Worm (Caenorhabditis elegans): ENCODE results near the gene mrps-22.

Gene mrps-22

DNA sequence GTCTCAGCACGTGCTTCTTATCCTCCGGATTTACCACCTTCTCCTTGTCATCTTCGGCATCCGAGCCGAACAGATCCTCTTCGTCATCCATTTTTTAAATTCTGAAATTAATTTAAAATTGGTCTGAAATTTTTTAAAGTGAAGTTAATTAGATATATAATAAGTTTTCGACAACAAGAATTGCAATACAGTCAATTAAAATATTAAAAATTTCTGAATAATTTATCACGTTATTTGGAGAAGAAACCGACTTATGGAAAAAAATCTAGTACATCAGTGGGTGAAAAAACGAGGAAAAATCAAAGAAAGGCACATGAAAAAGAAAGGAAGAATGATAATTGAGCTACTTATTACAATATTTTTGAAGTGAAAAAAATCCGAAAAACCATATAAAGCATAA, 23.1 kb downstream of the mrps-22 start, which contains the start of gene taf-13:
Gene taf-13, minus strand, starts transcription at position 101 of the 400 bp plus-strand sequence.
- TF ChIP-seq lsy-27 (tag; optimal IDR thresholded peaks at IDR 0.05; ENCODE audit: borderline replicate concordance, insufficient read depth) (no peak), hsf-1 (GFP tag; IDR thresholded peaks at IDR 0.05) (no peak), athp-1 (tag; optimal IDR thresholded peaks at IDR 0.05) (no peak), aptf-3 (GFP tag; IDR thresholded peaks at IDR 0.05) (no peak), ceh-91 (GFP tag; IDR thresholded peaks at IDR 0.05) (no peak), F57A8.1 (GFP tag; optimal IDR thresholded peaks at IDR 0.05) (no peak), atf-7 (tag; optimal IDR thresholded peaks at IDR 0.05) (no peak), ceh-27 (GFP tag; optimal IDR thresholded peaks at IDR 0.05) (no peak), bed-1 (GFP tag; IDR thresholded peaks at IDR 0.05) (no peak)

DNA sequence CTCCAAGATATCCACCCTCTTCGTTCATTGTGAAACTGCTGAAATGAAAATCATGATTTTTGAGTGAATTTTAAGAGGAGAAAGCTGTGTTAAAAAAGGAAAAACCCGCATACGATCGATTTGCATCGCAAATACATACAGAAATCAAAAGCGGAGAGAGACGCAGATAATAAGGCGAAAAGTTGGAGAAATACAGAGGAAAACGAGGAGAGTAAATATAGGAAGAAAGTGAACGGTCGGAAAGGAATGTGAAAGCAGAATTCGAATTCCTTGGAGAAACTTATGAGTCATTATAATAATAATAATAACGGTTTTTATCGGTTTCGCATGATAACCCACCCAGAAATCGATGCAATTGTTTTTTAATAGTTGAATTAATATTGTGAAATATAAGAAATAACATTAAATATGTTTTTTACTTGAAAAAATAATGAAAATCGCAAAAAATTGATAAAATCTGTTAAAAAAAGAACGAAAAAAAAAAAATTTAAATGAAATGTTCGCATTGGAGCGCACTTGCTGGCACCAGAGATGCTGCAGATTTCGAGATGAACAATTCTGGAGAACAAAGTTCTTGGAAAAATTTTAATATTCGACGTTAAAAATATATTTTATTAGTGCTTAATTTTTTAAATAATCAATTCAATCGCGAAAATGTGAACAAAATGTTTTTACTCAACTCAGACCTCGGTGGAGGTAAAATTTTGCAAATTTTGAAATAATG, 25.0 kb downstream of the mrps-22 start, which contains the start of gene ccm-3:
Gene ccm-3, minus strand, starts transcription at position 38 of the 724 bp plus-strand sequence.
- TF ChIP-seq nhr-80 (tag; optimal IDR thresholded peaks at IDR 0.05) = peak; percentile 32
- TF ChIP-seq snpc-4 (GFP tag; optimal IDR thresholded peaks at IDR 0.05) = no peak
- no peak for TF ChIP-seq snpc-4 (tag; optimal IDR thresholded peaks at IDR 0.05)
- TF ChIP-seq hmg-1.2 (GFP tag; IDR thresholded peaks at IDR 0.05) = peak; percentile 32; the same call in 1 of the 2 replicates
- peak; percentile 84 for TF ChIP-seq mcd-1 (GFP tag; IDR thresholded peaks at IDR 0.05)
- peak; percentile 10 for TF ChIP-seq efl-1 (GFP tag; optimal IDR thresholded peaks at IDR 0.05)
- peak in 1 of 3 experiments; percentile 36 for TF ChIP-seq lin-35 (GFP tag; optimal IDR thresholded peaks at IDR 0.05)
- no peak for TF ChIP-seq ekl-4 (GFP tag; IDR thresholded peaks at IDR 0.05)
- TF ChIP-seq let-526 (GFP tag; IDR thresholded peaks at IDR 0.05) = no peak
- TF ChIP-seq ceh-100 (GFP tag; IDR thresholded peaks at IDR 0.05) = peak; percentile 69; the same call in 1 of the 2 replicates
- TF ChIP-seq F23B12.7 (tag; optimal IDR thresholded peaks at IDR 0.05; ENCODE audit: insufficient read depth) = peak; percentile 1
- TF ChIP-seq attf-5 (GFP tag; optimal IDR thresholded peaks at IDR 0.05) = peak; percentile 79

- TF ChIP-seq hmg-1.2 (GFP tag; IDR thresholded peaks at IDR 0.05) = no peak
- TF ChIP-seq nfya-2 (GFP tag; IDR thresholded peaks at IDR 0.05) = no peak
- TF ChIP-seq let-526 (GFP tag; IDR thresholded peaks at IDR 0.05) = no peak
- TF ChIP-seq ztf-25 (GFP tag; IDR thresholded peaks at IDR 0.05) = no peak
- no peak for TF ChIP-seq gei-17 (GFP tag; optimal IDR thresholded peaks at IDR 0.05)
- TF ChIP-seq sea-2 (GFP tag; IDR thresholded peaks at IDR 0.05) = no peak
- TF ChIP-seq hsf-1 (GFP tag; IDR thresholded peaks at IDR 0.05) = no peak
- no peak for TF ChIP-seq K12H6.12 (tag; optimal IDR thresholded peaks at IDR 0.05)
- no peak for TF ChIP-seq lir-1 (GFP tag; conservative IDR thresholded peaks at IDR 0.05)
- no peak for TF ChIP-seq Y67H2A.10 (GFP tag; conservative IDR thresholded peaks at IDR 0.05)
- no peak for TF ChIP-seq cebp-1 (GFP tag; IDR thresholded peaks at IDR 0.05)
- no peak for TF ChIP-seq cebp-1 (tag; optimal IDR thresholded peaks at IDR 0.05)
- TF ChIP-seq madf-10 (tag; optimal IDR thresholded peaks at IDR 0.05) = no peak
- no peak for TF ChIP-seq let-607 (tag; optimal IDR thresholded peaks at IDR 0.05)
Observed at ce11 chrII:10608821-10609220, 26.4 kb downstream of the mrps-22 start.

ce11 chrII:10612743-10613142, 30.3 kb downstream of the mrps-22 start, which contains the start of gene C14A4.12:
TSS of gene C14A4.12 (plus strand) at chrII:10613043.
- no peak for TF ChIP-seq zfh-2 (GFP tag; conservative IDR thresholded peaks at IDR 0.05)
- TF ChIP-seq unc-62 (GFP tag; optimal IDR thresholded peaks at IDR 0.05) = no peak
- no peak for TF ChIP-seq B0035.1 (tag; optimal IDR thresholded peaks at IDR 0.05)
- TF ChIP-seq mcd-1 (GFP tag; IDR thresholded peaks at IDR 0.05) = no peak
- TF ChIP-seq mes-4 (tag; optimal IDR thresholded peaks at IDR 0.05) = no peak
- TF ChIP-seq sdz-38 (tag; optimal IDR thresholded peaks at IDR 0.05) = no peak
- TF ChIP-seq hlh-26 (GFP tag; conservative IDR thresholded peaks at IDR 0.05) = no peak
- TF ChIP-seq hsf-1 (GFP tag; IDR thresholded peaks at IDR 0.05) = no peak
- no peak for TF ChIP-seq ets-4 (GFP tag; optimal IDR thresholded peaks at IDR 0.05)
- TF ChIP-seq sea-2 (GFP tag; IDR thresholded peaks at IDR 0.05) = no peak
- TF ChIP-seq tbx-9 (tag; optimal IDR thresholded peaks at IDR 0.05; ENCODE audit: borderline replicate concordance) = no peak
- no peak for TF ChIP-seq lag-1 (GFP tag; IDR thresholded peaks at IDR 0.05)
- no peak for TF ChIP-seq rpc-1 (optimal IDR thresholded peaks at IDR 0.05)
- no peak for TF ChIP-seq rpc-1 (tag; optimal IDR thresholded peaks at IDR 0.05)
- TF ChIP-seq zim-3 (tag; optimal IDR thresholded peaks at IDR 0.05) = no peak

All from whole organism, young adult.